Fruit fly (Drosophila melanogaster) whole organism, embryonic: ENCODE results near the gene CG43120.

Source experiments
- BtbVII ChIP-seq: fragments of 200-800 bp; sonication (Bioruptor generic); optimal IDR thresholded peaks from 3 replicates; lab custom pipeline; 2017; ENCODE audit warnings: missing biosample characterization, mild to moderate bottlenecking, missing genetic modification characterization
- CG10462 ChIP-seq: fragments of 200-800 bp; sonication (Bioruptor generic); optimal IDR thresholded peaks from 2 replicates; lab custom pipeline; 2016; ENCODE audit warnings: missing biosample characterization, missing genetic modification characterization
- CG10959 ChIP-seq: fragments of 200-800 bp; sonication (Bioruptor generic); IDR thresholded peaks from 2 replicates; pipeline ENCODE4 v1.3.6; 2022; ENCODE audit warnings: missing biosample characterization, missing genetic modification characterization
- CG12236 ChIP-seq: fragments of 200-800 bp; sonication (Bioruptor generic); optimal IDR thresholded peaks from 2 replicates; lab custom pipeline; 2016; ENCODE audit warnings: missing biosample characterization, missing genetic modification characterization
- CG12299 ChIP-seq: fragments of 200-800 bp; sonication (Bioruptor generic); optimal IDR thresholded peaks from 2 replicates; lab custom pipeline; 2018; ENCODE audit warnings: missing biosample characterization, mild to moderate bottlenecking, missing genetic modification characterization
- CG13296 ChIP-seq: fragments of 200-800 bp; sonication (Bioruptor generic); optimal IDR thresholded peaks from 3 replicates; lab custom pipeline; 2018; ENCODE audit warnings: missing biosample characterization, mild to moderate bottlenecking, missing genetic modification characterization
- CG1792 ChIP-seq: fragments of 200-800 bp; sonication (Bioruptor generic); optimal IDR thresholded peaks from 2 replicates; lab custom pipeline; 2016; ENCODE audit warnings: missing biosample characterization, missing genetic modification characterization
- CG18011 ChIP-seq: fragments of 200-800 bp; sonication (Bioruptor generic); optimal IDR thresholded peaks from 2 replicates; lab custom pipeline; 2017; ENCODE audit warnings: missing biosample characterization, missing genetic modification characterization, mild to moderate bottlenecking, moderate library complexity, missing genotype
- CG2875 ChIP-seq: fragments of 200-800 bp; sonication (Bioruptor generic); optimal IDR thresholded peaks from 2 replicates; lab custom pipeline; 2017; ENCODE audit warnings: missing biosample characterization, mild to moderate bottlenecking, missing genetic modification characterization, missing genetic modification reagents
- CG30403 ChIP-seq: fragments of 200-800 bp; sonication (Bioruptor generic); optimal IDR thresholded peaks from 3 replicates; lab custom pipeline; 2016; ENCODE audit warnings: missing biosample characterization, missing genetic modification characterization
- CG3163 ChIP-seq: fragments of 200-800 bp; sonication (Bioruptor generic); optimal IDR thresholded peaks from 3 replicates; lab custom pipeline; 2016; ENCODE audit warnings: missing biosample characterization, missing genetic modification characterization
- CG32767 ChIP-seq: fragments of 200-800 bp; sonication (Bioruptor generic); IDR thresholded peaks from 2 replicates; pipeline ENCODE4 v1.3.6; 2022; ENCODE audit warnings: missing biosample characterization, missing genetic modification characterization
- CG4854 ChIP-seq: fragments of 200-800 bp; sonication (Bioruptor generic); optimal IDR thresholded peaks from 2 replicates; lab custom pipeline; 2016; ENCODE audit warnings: missing biosample characterization, missing genetic modification characterization, inconsistent platforms
- CG5180 ChIP-seq: fragments of 200-800 bp; sonication (Bioruptor generic); optimal IDR thresholded peaks from 3 replicates; lab custom pipeline; 2017; ENCODE audit warnings: missing biosample characterization, missing genetic modification characterization, mild to moderate bottlenecking, moderate library complexity, missing genetic modification reagents
- CG7372 ChIP-seq: fragments of 200-800 bp; sonication (Bioruptor generic); IDR thresholded peaks from 2 replicates; pipeline ENCODE4 v1.3.6; 2022; ENCODE audit warnings: missing biosample characterization, missing genetic modification characterization
- CG8388 ChIP-seq: fragments of 200-800 bp; sonication (Bioruptor generic); optimal IDR thresholded peaks from 2 replicates; lab custom pipeline; 2019; ENCODE audit warnings: missing biosample characterization, mild to moderate bottlenecking, missing genetic modification characterization, moderate library complexity
- CTCF ChIP-seq: fragments of 200-800 bp; sonication (Bioruptor generic); optimal IDR thresholded peaks from 2 replicates; lab custom pipeline; 2017; ENCODE audit warnings: missing biosample characterization, mild to moderate bottlenecking, missing genetic modification characterization, moderate library complexity
- D19B ChIP-seq: fragments of 200-800 bp; sonication (Bioruptor generic); optimal IDR thresholded peaks from 2 replicates; lab custom pipeline; 2017; ENCODE audit warnings: missing biosample characterization, mild to moderate bottlenecking, missing genetic modification characterization
- Deaf1 ChIP-seq: fragments of 200-800 bp; optimal IDR thresholded peaks from 3 replicates; lab custom pipeline; 2019; ENCODE audit warnings: missing biosample characterization, mild to moderate bottlenecking, missing genetic modification characterization, moderate library complexity
- Dfd ChIP-seq, 2 experiments: fragments of >200 bp; optimal IDR thresholded peaks; 2 replicates each; lab custom pipeline; 2017; ENCODE audit warnings: missing biosample characterization in 2 of 2, missing genetic modification characterization in 2 of 2
- Dref ChIP-seq: fragments of 200-800 bp; sonication (Bioruptor generic); IDR thresholded peaks from 2 replicates; pipeline ENCODE4 v1.3.6; 2022; ENCODE audit warnings: missing biosample characterization, missing genetic modification characterization
- Hmx ChIP-seq: fragments of 200-800 bp; sonication (Bioruptor generic); optimal IDR thresholded peaks from 2 replicates; lab custom pipeline; 2016; ENCODE audit warnings: missing biosample characterization, missing genetic modification characterization
- Mrtf ChIP-seq: fragments of 200-800 bp; sonication (Bioruptor generic); IDR thresholded peaks from 3 replicates; pipeline ENCODE4 v1.3.6; 2022; ENCODE audit warnings: missing biosample characterization, missing genetic modification characterization
- Ravus ChIP-seq: fragments of 200-800 bp; sonication (Bioruptor generic); IDR thresholded peaks from 2 replicates; pipeline ENCODE4 v1.3.6; 2022; ENCODE audit warnings: missing biosample characterization, missing genetic modification characterization
- Sin3A ChIP-seq: fragments of >200 bp; optimal IDR thresholded peaks from 2 replicates; lab custom pipeline; 2018
- Usf ChIP-seq: fragments of 200-800 bp; sonication (Bioruptor generic); optimal IDR thresholded peaks from 2 replicates; lab custom pipeline; 2017; ENCODE audit warnings: missing genotype, missing biosample characterization, missing genetic modification characterization
- abd-A ChIP-seq: fragments of 200-800 bp; sonication (Bioruptor generic); optimal IDR thresholded peaks from 3 replicates; lab custom pipeline; 2019; ENCODE audit warnings: missing biosample characterization, mild to moderate bottlenecking, missing genetic modification characterization, moderate library complexity
- al ChIP-seq: fragments of 200-800 bp; sonication (Bioruptor generic); IDR thresholded peaks from 2 replicates; pipeline ENCODE4 v1.3.6; 2022; ENCODE audit warnings: missing biosample characterization, missing genetic modification characterization
- ara ChIP-seq: fragments of 200-800 bp; sonication (Bioruptor generic); IDR thresholded peaks from 2 replicates; pipeline ENCODE4 v1.3.6; 2022; ENCODE audit warnings: missing biosample characterization, missing genetic modification characterization
- bsh ChIP-seq, 2 experiments: fragments of 200-800 bp; sonication (Bioruptor generic); optimal IDR thresholded peaks; 2 replicates each; lab custom pipeline; 2017 to 2018; ENCODE audit warnings: mild to moderate bottlenecking in 2 of 2, missing biosample characterization in 2 of 2, missing genetic modification characterization in 2 of 2, moderate library complexity in 1 of 2
- caup ChIP-seq: fragments of 200-800 bp; sonication (Bioruptor generic); optimal IDR thresholded peaks from 3 replicates; lab custom pipeline; 2017; ENCODE audit warnings: missing biosample characterization, mild to moderate bottlenecking, missing genetic modification characterization, moderate library complexity; ENCODE audit not compliant: severe bottlenecking
- disco-r ChIP-seq: fragments of 200-800 bp; sonication (Bioruptor generic); optimal IDR thresholded peaks from 2 replicates; lab custom pipeline; 2016; ENCODE audit warnings: missing biosample characterization, missing genetic modification characterization
- dysf ChIP-seq: fragments of 200-800 bp; sonication (Bioruptor generic); IDR thresholded peaks from 3 replicates; pipeline ENCODE4 v1.3.6; 2022; ENCODE audit warnings: missing biosample characterization, missing genetic modification characterization
- ftz-f1 ChIP-seq: fragments of 200-800 bp; sonication (Bioruptor generic); optimal IDR thresholded peaks from 2 replicates; lab custom pipeline; 2016; ENCODE audit warnings: missing biosample characterization, missing genetic modification characterization
- gem ChIP-seq: fragments of 200-800 bp; sonication (Bioruptor generic); optimal IDR thresholded peaks from 2 replicates; lab custom pipeline; 2019; ENCODE audit warnings: missing biosample characterization, mild to moderate bottlenecking, missing genetic modification characterization, moderate library complexity
- gsb-n ChIP-seq: fragments of 200-800 bp; sonication (Bioruptor generic); optimal IDR thresholded peaks from 3 replicates; lab custom pipeline; 2018; ENCODE audit warnings: missing biosample characterization, mild to moderate bottlenecking, missing genetic modification characterization
- ham ChIP-seq: fragments of 200-800 bp; sonication (Bioruptor generic); IDR thresholded peaks from 2 replicates; pipeline ENCODE4 v1.3.6; 2022; ENCODE audit warnings: missing biosample characterization, missing genetic modification characterization
- kah ChIP-seq: fragments of 200-800 bp; sonication (Bioruptor generic); optimal IDR thresholded peaks from 2 replicates; lab custom pipeline; 2018; ENCODE audit warnings: missing biosample characterization, mild to moderate bottlenecking, missing genetic modification characterization
- klu ChIP-seq: fragments of 200-800 bp; sonication (Bioruptor generic); IDR thresholded peaks from 2 replicates; pipeline ENCODE4 v1.3.6; 2022; ENCODE audit warnings: missing biosample characterization, missing genetic modification characterization
- lmd ChIP-seq: fragments of 200-800 bp; sonication (Bioruptor generic); IDR thresholded peaks from 2 replicates; pipeline ENCODE4 v1.3.6; 2022; ENCODE audit warnings: missing biosample characterization, missing genetic modification characterization
- nerfin-2 ChIP-seq: fragments of 200-800 bp; sonication (Bioruptor generic); IDR thresholded peaks from 2 replicates; pipeline ENCODE4 v1.3.6; 2022; ENCODE audit warnings: missing biosample characterization, missing genetic modification characterization; ENCODE audit not compliant: partially characterized antibody
- oc ChIP-seq: fragments of 200-800 bp; sonication (Bioruptor generic); optimal IDR thresholded peaks from 2 replicates; lab custom pipeline; 2018; ENCODE audit warnings: missing biosample characterization, mild to moderate bottlenecking, missing genetic modification characterization, moderate library complexity
- rib ChIP-seq: fragments of 200-800 bp; sonication (Bioruptor generic); IDR thresholded peaks from 2 replicates; pipeline ENCODE4 v1.3.6; 2022; ENCODE audit warnings: missing biosample characterization, missing genetic modification characterization
- scrt ChIP-seq: fragments of 200-800 bp; sonication (Bioruptor generic); optimal IDR thresholded peaks from 2 replicates; lab custom pipeline; 2018; ENCODE audit warnings: missing biosample characterization, mild to moderate bottlenecking, missing genetic modification characterization, moderate library complexity
- stwl ChIP-seq: fragments of 200-800 bp; sonication (Bioruptor generic); optimal IDR thresholded peaks from 3 replicates; lab custom pipeline; 2018; ENCODE audit warnings: missing biosample characterization, mild to moderate bottlenecking, missing genetic modification characterization, moderate library complexity
- tgo ChIP-seq: fragments of 200-800 bp; sonication (Bioruptor generic); IDR thresholded peaks from 3 replicates; pipeline ENCODE4 v1.3.6; 2022; ENCODE audit warnings: missing biosample characterization, missing genetic modification characterization
- ttk ChIP-seq: fragments of 200-800 bp; sonication (Bioruptor generic); IDR thresholded peaks from 2 replicates; pipeline ENCODE4 v2.1.2; 2022; ENCODE audit warnings: missing biosample characterization, missing genetic modification characterization
- zen2 ChIP-seq: fragments of 200-800 bp; sonication (Bioruptor generic); IDR thresholded peaks from 3 replicates; pipeline ENCODE4 v1.3.6; 2022; ENCODE audit warnings: missing biosample characterization, missing genetic modification characterization; ENCODE audit not compliant: partially characterized antibody

CG43120 gene

dm6 chr3L:14409419-14410145 lies 27.9 kb downstream of the CG43120 start, which contains the start of gene stwl (continued):
- TF ChIP-seq gsb-n (tag; lab: Kevin White, UChicago) = no peak
- TF ChIP-seq Hmx (GFP tag; lab: Kevin White, UChicago) = no peak

DNA sequence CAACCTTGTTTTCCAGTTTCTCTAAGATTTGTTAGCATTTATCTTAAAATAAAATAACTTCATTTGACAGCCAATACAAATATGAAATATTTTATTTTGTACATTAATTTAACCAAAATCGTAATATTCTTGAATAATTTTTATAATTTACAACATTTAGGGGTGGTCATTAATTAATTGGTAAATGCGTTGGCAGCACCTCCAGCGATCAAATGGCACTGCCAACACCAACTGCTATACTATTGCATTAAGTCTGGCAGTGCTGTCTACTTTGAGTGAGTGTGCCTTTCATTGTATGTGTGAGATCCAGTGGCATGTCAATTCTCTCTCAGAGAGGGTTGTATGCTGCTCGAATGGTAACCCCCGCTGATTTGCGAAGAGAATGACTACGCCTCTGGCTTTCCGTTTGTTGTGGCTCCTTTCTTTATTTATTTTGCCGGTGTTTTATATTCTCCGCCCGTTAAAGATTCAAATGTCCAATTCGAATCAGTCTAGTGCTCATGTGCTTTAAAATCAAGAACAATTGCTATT lies 28.5 kb downstream of the CG43120 start, which contains the start of gene CG3919:
Gene CG3919 (plus strand): TSS at position 481 of the 531 bp plus-strand sequence.
- no peak for TF ChIP-seq Sin3A (lab: Kevin White, UChicago)
- no peak; the same call in none of the 2 replicates for TF ChIP-seq ttk (GFP tag; lab: Robert Waterston, UW)
- TF ChIP-seq ara = peak; percentile 57
- TF ChIP-seq Deaf1 (tag; lab: Kevin White, UChicago) = no peak
- no peak; the same call in 1 of the 2 replicates for TF ChIP-seq Ravus (GFP tag; lab: Robert Waterston, UW)
- no peak for TF ChIP-seq CG7372 (GFP tag; lab: Robert Waterston, UW)
- no peak for TF ChIP-seq CG1792 (GFP tag; lab: Kevin White, UChicago)
- no peak for TF ChIP-seq CG2875 (GFP tag; lab: Kevin White, UChicago)
- no peak for TF ChIP-seq Dfd (GFP tag; optimal IDR thresholded peaks at IDR 0.05; lab: Kevin White, UChicago)
- no peak; the same call in 2 of the 3 replicates for TF ChIP-seq dysf
- no peak for TF ChIP-seq CG5180 (GFP tag; lab: Kevin White, UChicago)
- TF ChIP-seq CG32767 (GFP tag; lab: Robert Waterston, UW) = no peak
- TF ChIP-seq bsh (GFP tag; optimal IDR thresholded peaks at IDR 0.05; lab: Kevin White, UChicago) = peak in 1 of 2 experiments; percentile 38
- TF ChIP-seq CG12236 (GFP tag; lab: Kevin White, UChicago) = no peak
- TF ChIP-seq CG10462 (GFP tag; lab: Kevin White, UChicago) = no peak
- TF ChIP-seq ftz-f1 (GFP tag; lab: Kevin White, UChicago) = no peak
- peak; percentile 19 for TF ChIP-seq CG18011 (GFP tag; lab: Kevin White, UChicago)
- TF ChIP-seq nerfin-2 (GFP tag; lab: Robert Waterston, UW) = no peak
- TF ChIP-seq oc (tag; lab: Kevin White, UChicago) = peak; percentile 3
- peak; percentile 39 for TF ChIP-seq Dref (GFP tag; lab: Robert Waterston, UW)
- TF ChIP-seq stwl (tag; lab: Kevin White, UChicago) = peak; percentile 99
- peak; percentile 75 for TF ChIP-seq CG30403
- TF ChIP-seq CG3163 (GFP tag; lab: Kevin White, UChicago) = peak; percentile 21
- peak; percentile 54 for TF ChIP-seq CG8388 (GFP tag; lab: Kevin White, UChicago)
- no peak for TF ChIP-seq CG4854 (GFP tag; lab: Kevin White, UChicago)
- no peak for TF ChIP-seq disco-r
- TF ChIP-seq caup (GFP tag; lab: Kevin White, UChicago) = peak; percentile 19
- TF ChIP-seq zen2 (GFP tag; lab: Robert Waterston, UW) = no peak; the same call in 2 of the 3 replicates
- TF ChIP-seq Usf = no peak
- TF ChIP-seq CG12299 (tag; lab: Kevin White, UChicago) = no peak
- no peak for TF ChIP-seq CTCF
- TF ChIP-seq ham = no peak
- no peak for TF ChIP-seq scrt (GFP tag; lab: Kevin White, UChicago)
- TF ChIP-seq BtbVII = peak; percentile 17
- TF ChIP-seq CG13296 (GFP tag; lab: Kevin White, UChicago) = peak; percentile 9
- peak; percentile 45; the same call in 1 of the 2 replicates for TF ChIP-seq klu (GFP tag; lab: Robert Waterston, UW)
- peak; percentile 82 for TF ChIP-seq gem (tag; lab: Kevin White, UChicago)
- peak; percentile 4 for TF ChIP-seq D19B (GFP tag; lab: Kevin White, UChicago)
- TF ChIP-seq rib = peak; percentile 56
- no peak for TF ChIP-seq abd-A (tag; lab: Kevin White, UChicago)
- peak; percentile 14; the same call in 1 of the 2 replicates for TF ChIP-seq al
- TF ChIP-seq CG10959 (GFP tag; lab: Robert Waterston, UW) = peak; percentile 60; the same call in 1 of the 2 replicates
- TF ChIP-seq Mrtf (GFP tag; lab: Robert Waterston, UW) = peak; percentile 53; the same call in 1 of the 3 replicates
- TF ChIP-seq tgo (GFP tag; lab: Robert Waterston, UW) = peak; percentile 39; the same call in 1 of the 3 replicates
- peak; percentile 42 for TF ChIP-seq lmd (GFP tag; lab: Robert Waterston, UW)
- no peak for TF ChIP-seq kah
